Worm (Caenorhabditis elegans) whole organism, late embryonic: ENCODE results near the gene C25F9.9.
A peak's percentile ranks its signal among the peaks of the same experiment; 100 is the strongest.

ENCODE experiments used
- F13H6.1 ChIP-seq: sonication (generic microtip); optimal IDR thresholded peaks from 2 replicates; lab custom pipeline; 2016; ENCODE audit warnings: missing genetic modification characterization, missing compliant biosample characterization
- T23F11.4 ChIP-seq: fragments of 200-800 bp; sonication (Bioruptor generic); optimal IDR thresholded peaks from 2 replicates; lab custom pipeline; 2018; ENCODE audit warnings: mild to moderate bottlenecking, missing genetic modification characterization, missing compliant biosample characterization
- Y22D7AL.16 ChIP-seq: sonication (generic microtip); optimal IDR thresholded peaks from 2 replicates; lab custom pipeline; 2016; ENCODE audit warnings: missing genetic modification characterization, missing compliant biosample characterization
- ama-1 ChIP-seq: fragments of 150-350 bp; optimal IDR thresholded peaks from 2 replicates; lab custom pipeline; 2014
- ceh-18 ChIP-seq: sonication (generic microtip); optimal IDR thresholded peaks from 2 replicates; lab custom pipeline; 2016; ENCODE audit warnings: missing genetic modification characterization, missing compliant biosample characterization
- ceh-19 ChIP-seq: fragments of 200-800 bp; sonication (Bioruptor generic); optimal IDR thresholded peaks from 2 replicates; lab custom pipeline; 2018; ENCODE audit warnings: mild to moderate bottlenecking, missing genetic modification characterization, missing compliant biosample characterization
- ceh-24 ChIP-seq: sonication (generic microtip); optimal IDR thresholded peaks from 2 replicates; lab custom pipeline; 2016; ENCODE audit warnings: mild to moderate bottlenecking, missing genetic modification characterization, missing compliant biosample characterization
- ceh-31 ChIP-seq: sonication (generic microtip); optimal IDR thresholded peaks from 2 replicates; lab custom pipeline; 2016; ENCODE audit warnings: missing genetic modification characterization, missing compliant biosample characterization
- ceh-34 ChIP-seq: sonication (generic microtip); optimal IDR thresholded peaks from 2 replicates; lab custom pipeline; 2016; ENCODE audit warnings: mild to moderate bottlenecking, missing genetic modification characterization, missing compliant biosample characterization
- ceh-48 ChIP-seq: sonication (generic microtip); optimal IDR thresholded peaks from 2 replicates; lab custom pipeline; 2016; ENCODE audit warnings: missing genetic modification characterization, inconsistent platforms, missing compliant biosample characterization
- ceh-6 ChIP-seq: fragments of 200-800 bp; sonication (Bioruptor generic); optimal IDR thresholded peaks from 2 replicates; lab custom pipeline; 2018; ENCODE audit warnings: mild to moderate bottlenecking, missing genetic modification characterization, missing compliant biosample characterization
- ceh-9 ChIP-seq: sonication (generic microtip); optimal IDR thresholded peaks from 2 replicates; lab custom pipeline; 2016; ENCODE audit warnings: mild to moderate bottlenecking, missing genetic modification characterization, inconsistent platforms, missing compliant biosample characterization
- che-1 ChIP-seq: sonication (generic microtip); optimal IDR thresholded peaks from 2 replicates; lab custom pipeline; 2016; ENCODE audit warnings: mild to moderate bottlenecking, missing genetic modification characterization, missing compliant biosample characterization
- elt-2 ChIP-seq: sonication (generic microtip); optimal IDR thresholded peaks from 2 replicates; lab custom pipeline; 2016; ENCODE audit warnings: missing genetic modification reagents, missing genetic modification characterization, missing compliant biosample characterization
- elt-4 ChIP-seq: sonication (generic microtip); optimal IDR thresholded peaks from 2 replicates; lab custom pipeline; 2016; ENCODE audit warnings: missing genetic modification characterization, missing compliant biosample characterization
- eyg-1 ChIP-seq: sonication (generic microtip); optimal IDR thresholded peaks from 2 replicates; lab custom pipeline; 2016; ENCODE audit warnings: missing genotype, missing genetic modification characterization, missing compliant biosample characterization
- fax-1 ChIP-seq: sonication (generic microtip); optimal IDR thresholded peaks from 2 replicates; lab custom pipeline; 2016; ENCODE audit warnings: missing genotype, missing genetic modification characterization, missing compliant biosample characterization
- fkh-10 ChIP-seq: fragments of 150-350 bp; optimal IDR thresholded peaks from 2 replicates; lab custom pipeline; 2014; ENCODE audit warnings: missing biosample characterization, missing genetic modification reagents, missing genetic modification characterization
- fkh-6 ChIP-seq: sonication (generic microtip); optimal IDR thresholded peaks from 2 replicates; lab custom pipeline; 2016; ENCODE audit warnings: missing genetic modification characterization, missing compliant biosample characterization
- hlh-13 ChIP-seq: fragments of 200-800 bp; sonication (Bioruptor generic); optimal IDR thresholded peaks from 2 replicates; lab custom pipeline; 2018; ENCODE audit warnings: mild to moderate bottlenecking, missing genetic modification characterization, missing compliant biosample characterization
- hlh-15 ChIP-seq: sonication (generic microtip); optimal IDR thresholded peaks from 2 replicates; lab custom pipeline; 2016; ENCODE audit warnings: missing genetic modification characterization, missing compliant biosample characterization
- hlh-6 ChIP-seq: sonication (generic microtip); optimal IDR thresholded peaks from 2 replicates; lab custom pipeline; 2016; ENCODE audit warnings: missing genotype, missing genetic modification characterization, missing compliant biosample characterization
- hlh-8 ChIP-seq: sonication (generic microtip); optimal IDR thresholded peaks from 2 replicates; lab custom pipeline; 2016; ENCODE audit warnings: missing genotype, missing genetic modification characterization, missing compliant biosample characterization
- lim-6 ChIP-seq: sonication (generic microtip); optimal IDR thresholded peaks from 2 replicates; lab custom pipeline; 2016; ENCODE audit warnings: missing genetic modification characterization, missing compliant biosample characterization
- lin-11 ChIP-seq: fragments of 200-800 bp; sonication (Bioruptor generic); optimal IDR thresholded peaks from 2 replicates; lab custom pipeline; 2018; ENCODE audit warnings: mild to moderate bottlenecking, missing genetic modification characterization, missing compliant biosample characterization
- mec-3 ChIP-seq: sonication (generic microtip); optimal IDR thresholded peaks from 2 replicates; lab custom pipeline; 2016; ENCODE audit warnings: borderline replicate concordance, missing genetic modification characterization, missing compliant biosample characterization
- nfya-1 ChIP-seq: sonication (generic microtip); optimal IDR thresholded peaks from 2 replicates; lab custom pipeline; 2017; ENCODE audit warnings: missing genetic modification characterization, mild to moderate bottlenecking, missing compliant biosample characterization, antibody characterized with exemption, moderate library complexity
- nhr-11 ChIP-seq: fragments of 150-350 bp; optimal IDR thresholded peaks from 2 replicates; lab custom pipeline; 2014; ENCODE audit warnings: missing biosample characterization, missing genetic modification characterization
- odd-2 ChIP-seq: sonication (generic microtip); optimal IDR thresholded peaks from 2 replicates; lab custom pipeline; 2017; ENCODE audit warnings: antibody characterized with exemption, mild to moderate bottlenecking, missing genetic modification characterization, missing compliant biosample characterization
- pag-3 ChIP-seq: sonication (generic microtip); optimal IDR thresholded peaks from 2 replicates; lab custom pipeline; 2016; ENCODE audit warnings: missing compliant biosample characterization, missing genetic modification characterization, borderline replicate concordance
- pqm-1 ChIP-seq: sonication (generic microtip); optimal IDR thresholded peaks from 2 replicates; lab custom pipeline; 2016; ENCODE audit warnings: missing genetic modification characterization, missing compliant biosample characterization
- ref-2 ChIP-seq: sonication (generic microtip); optimal IDR thresholded peaks from 2 replicates; lab custom pipeline; 2016; ENCODE audit warnings: missing genetic modification characterization, missing compliant biosample characterization
- rnt-1 ChIP-seq: sonication (generic microtip); optimal IDR thresholded peaks from 2 replicates; lab custom pipeline; 2016; ENCODE audit warnings: missing genetic modification characterization, missing compliant biosample characterization
- sox-4 ChIP-seq: sonication (generic microtip); optimal IDR thresholded peaks from 2 replicates; lab custom pipeline; 2017; ENCODE audit warnings: mild to moderate bottlenecking, missing genetic modification characterization, inconsistent platforms, missing compliant biosample characterization
- syd-9 ChIP-seq: sonication (generic microtip); optimal IDR thresholded peaks from 2 replicates; lab custom pipeline; 2016; ENCODE audit warnings: mild to moderate bottlenecking, missing genetic modification characterization, moderate library complexity, missing compliant biosample characterization
- tbx-2 ChIP-seq: sonication (generic microtip); optimal IDR thresholded peaks from 2 replicates; lab custom pipeline; 2016; ENCODE audit warnings: missing genetic modification characterization, missing compliant biosample characterization
- unc-42 ChIP-seq: sonication (generic microtip); optimal IDR thresholded peaks from 2 replicates; lab custom pipeline; 2016; ENCODE audit warnings: missing genotype, missing genetic modification characterization, missing compliant biosample characterization
- unc-55 ChIP-seq: sonication (generic microtip); optimal IDR thresholded peaks from 2 replicates; lab custom pipeline; 2017; ENCODE audit warnings: missing biosample characterization, missing genetic modification reagents, missing genetic modification characterization
- zip-5 ChIP-seq: sonication (generic microtip); optimal IDR thresholded peaks from 2 replicates; lab custom pipeline; 2016; ENCODE audit warnings: missing genetic modification characterization, missing compliant biosample characterization

Gene C25F9.9

DNA sequence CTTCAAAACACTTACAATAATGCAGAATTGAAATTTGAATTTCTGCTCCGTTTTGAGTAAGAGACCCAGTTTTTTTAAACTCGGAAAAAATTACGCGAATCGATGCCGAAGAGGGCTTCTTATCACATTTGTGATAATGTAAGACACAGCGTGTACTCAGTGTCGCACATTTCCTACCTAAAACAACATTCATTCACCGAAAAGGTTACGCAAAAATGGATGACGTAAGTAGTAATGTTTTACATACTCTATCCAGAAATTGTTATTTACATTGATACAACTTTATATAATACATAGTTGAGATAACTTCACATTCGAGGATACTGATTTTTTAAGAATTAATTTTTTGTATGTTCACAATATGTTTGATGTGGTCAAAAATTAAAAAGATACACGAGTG lies at the start of gene C25F9.9, which contains the start of gene C25F9.4:
Gene C25F9.9, plus strand, starts transcription at position 137 of the 400 bp plus-strand sequence.
Gene C25F9.4, minus strand, starts transcription at position 101 of the 400 bp plus-strand sequence.
- TF ChIP-seq odd-2 (tag; lab: Kevin White, UChicago) (no peak), ceh-31 (tag; lab: Kevin White, UChicago) (no peak), ceh-6 (no peak)

ce11 chrV:19370189-19370588 lies 46.2 kb upstream of the C25F9.9 start, which contains the start of gene Y43F8A.1:
Gene Y43F8A.1, plus strand, starts transcription at chrV:19370489.
- TF ChIP-seq ceh-9 (tag; lab: Kevin White, UChicago) (no peak), elt-2 (tag; lab: Kevin White, UChicago) (no peak), rnt-1 (tag; lab: Kevin White, UChicago) (no peak), che-1 (tag; lab: Kevin White, UChicago) (no peak), ceh-18 (no peak), elt-4 (tag; lab: Kevin White, UChicago) (no peak), pqm-1 (no peak), hlh-6 (tag; lab: Kevin White, UChicago) (no peak), F13H6.1 (tag; lab: Kevin White, UChicago) (no peak), lin-11 (tag; lab: Kevin White, UChicago) (no peak), ref-2 (tag; lab: Kevin White, UChicago) (no peak), unc-55 (no peak), ama-1 (no peak), hlh-13 (GFP tag; lab: Kevin White, UChicago) (no peak), mec-3 (tag; lab: Kevin White, UChicago) (no peak), tbx-2 (tag; lab: Kevin White, UChicago) (no peak), ceh-6 (no peak), lim-6 (tag; lab: Kevin White, UChicago) (no peak)
- TF ChIP-seq, all 69 proteins: peak for 0

DNA sequence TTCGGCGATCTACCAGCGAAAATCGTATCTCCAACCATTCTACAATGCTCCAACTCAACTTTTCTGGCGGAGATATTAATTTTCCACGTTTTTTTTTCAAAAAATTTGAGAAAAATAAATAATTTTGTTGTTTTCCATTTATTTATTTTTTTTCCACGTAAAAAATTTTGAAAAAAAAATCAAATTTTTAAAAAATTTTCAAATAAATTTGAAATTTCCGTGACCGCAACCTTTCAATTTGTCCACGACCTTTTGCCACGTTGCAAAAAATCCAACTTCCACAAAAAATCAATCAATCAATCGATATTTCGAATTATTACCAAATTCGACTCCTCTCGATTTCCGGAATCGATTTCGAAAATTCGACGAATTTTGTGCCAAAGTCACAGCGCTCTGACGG lies 45.2 kb upstream of the C25F9.9 start, which contains the start of gene Y43F8A.2:
Gene Y43F8A.2, plus strand, starts transcription at position 301 of the 400 bp plus-strand sequence.
- TF ChIP-seq fax-1 = no peak
- TF ChIP-seq eyg-1 (tag; lab: Kevin White, UChicago) = no peak
- TF ChIP-seq ceh-34 (tag; lab: Kevin White, UChicago) = no peak
- TF ChIP-seq syd-9 (tag; lab: Kevin White, UChicago) = no peak
- no peak for TF ChIP-seq ref-2 (tag; lab: Kevin White, UChicago)
- TF ChIP-seq ceh-18 = no peak
- no peak for TF ChIP-seq nhr-11 (tag; lab: Kevin White, UChicago)
- TF ChIP-seq ceh-31 (tag; lab: Kevin White, UChicago) = no peak
- no peak for TF ChIP-seq ceh-19 (GFP tag; lab: Kevin White, UChicago)

ce11 chrV:19371777-19372176 lies 44.6 kb upstream of the C25F9.9 start:
- TF ChIP-seq ceh-9 (tag; lab: Kevin White, UChicago) (no peak), ceh-24 (tag; lab: Kevin White, UChicago) (peak; percentile 10), pag-3 (tag; lab: Kevin White, UChicago) (peak; percentile 54)
- TF ChIP-seq, all 69 proteins: peak for 2

DNA sequence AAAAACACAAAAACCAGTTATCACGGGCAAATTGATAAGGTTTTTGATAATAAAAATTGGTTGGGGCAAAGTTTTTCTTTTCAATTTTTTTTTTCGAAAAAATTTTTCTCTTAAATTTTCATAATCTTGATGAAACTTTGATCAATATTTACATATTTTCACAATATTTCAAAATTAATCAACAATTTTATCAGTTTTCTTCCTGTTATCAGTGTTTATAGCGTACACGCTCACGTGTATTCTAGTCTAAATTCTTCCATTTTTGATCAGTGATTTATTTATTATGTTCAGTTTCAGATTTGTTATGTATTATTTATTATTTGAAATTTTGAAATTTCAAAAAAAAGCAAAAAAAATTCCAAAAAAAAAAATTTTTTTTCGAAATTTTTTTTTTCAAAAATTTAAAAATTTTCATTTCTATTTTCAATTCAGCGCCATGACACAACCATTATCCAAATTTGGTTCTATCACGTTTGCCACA lies 39.4 kb upstream of the C25F9.9 start, which contains the start of gene nceh-1:
Gene nceh-1, plus strand, starts transcription at position 431 of the 481 bp plus-strand sequence.
- TF ChIP-seq elt-2 (tag; lab: Kevin White, UChicago) = peak; percentile 37
- no peak for TF ChIP-seq ceh-48
- TF ChIP-seq zip-5 = no peak

DNA sequence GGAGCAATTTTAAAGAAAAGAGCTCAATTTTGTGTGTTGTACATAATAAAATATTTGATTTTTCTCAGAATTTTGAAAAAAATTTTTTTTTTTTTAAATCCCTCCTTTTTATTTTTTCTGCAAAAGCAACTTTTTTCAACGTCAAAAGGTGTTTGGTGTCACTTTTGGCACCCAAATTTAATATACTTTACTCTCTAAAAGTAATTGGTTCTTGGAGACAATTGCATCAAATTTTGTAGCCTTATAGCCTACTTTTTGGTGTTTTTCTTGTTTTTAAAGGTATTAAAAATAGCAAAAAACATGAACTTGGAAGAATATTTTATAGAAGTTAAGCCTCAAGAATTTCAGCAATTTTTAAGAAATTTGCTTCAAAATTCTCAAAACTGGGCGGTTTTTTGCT lies 35.4 kb upstream of the C25F9.9 start, which contains the start of gene srw-84:
Gene srw-84, plus strand, starts transcription at position 301 of the 400 bp plus-strand sequence.
- TF ChIP-seq fkh-10 (no peak), Y22D7AL.16 (tag; lab: Kevin White, UChicago) (no peak), ceh-31 (tag; lab: Kevin White, UChicago) (no peak), sox-4 (tag; lab: Kevin White, UChicago) (no peak), nfya-1 (tag; lab: Kevin White, UChicago) (no peak), odd-2 (tag; lab: Kevin White, UChicago) (no peak), lin-11 (tag; lab: Kevin White, UChicago) (no peak), hlh-8 (tag; lab: Kevin White, UChicago) (no peak), elt-4 (tag; lab: Kevin White, UChicago) (no peak), fkh-6 (tag; lab: Kevin White, UChicago) (no peak), unc-42 (no peak), eyg-1 (tag; lab: Kevin White, UChicago) (no peak), hlh-15 (tag; lab: Kevin White, UChicago) (no peak), T23F11.4 (no peak), unc-55 (no peak)
